Fruit fly (Drosophila melanogaster) whole organism, pupa: ENCODE results near the gene Peritrophin-15b.

Experiments
- CG10348 ChIP-seq: fragments of 200-800 bp; sonication (Bioruptor generic); IDR thresholded peaks from 2 replicates; pipeline ENCODE4 v1.3.6; 2022; ENCODE audit warnings: missing biosample characterization, missing genetic modification characterization
- CG12605 ChIP-seq: fragments of 200-800 bp; sonication (Bioruptor generic); IDR thresholded peaks from 2 replicates; pipeline ENCODE4 v1.3.6; 2022; ENCODE audit warnings: missing biosample characterization, missing genetic modification characterization
- CG13204 ChIP-seq: fragments of 200-800 bp; sonication (Bioruptor generic); optimal IDR thresholded peaks from 2 replicates; lab custom pipeline; 2018; ENCODE audit warnings: missing biosample characterization, mild to moderate bottlenecking, missing genetic modification characterization, moderate library complexity
- CG15710 ChIP-seq: fragments of 200-800 bp; sonication (Bioruptor generic); optimal IDR thresholded peaks from 2 replicates; lab custom pipeline; 2018; ENCODE audit warnings: missing biosample characterization, mild to moderate bottlenecking, missing genetic modification characterization, moderate library complexity
- CG17806 ChIP-seq: fragments of 200-800 bp; sonication (Bioruptor generic); optimal IDR thresholded peaks from 2 replicates; lab custom pipeline; 2018; ENCODE audit warnings: missing biosample characterization, mild to moderate bottlenecking, missing genetic modification characterization, moderate library complexity
- CG32121 ChIP-seq: fragments of 200-800 bp; sonication (Bioruptor generic); IDR thresholded peaks from 2 replicates; pipeline ENCODE4 v1.3.6; 2022; ENCODE audit warnings: missing biosample characterization, missing genetic modification characterization
- CG34367 ChIP-seq: fragments of 200-800 bp; sonication (Bioruptor generic); optimal IDR thresholded peaks from 2 replicates; lab custom pipeline; 2018; ENCODE audit warnings: missing biosample characterization, mild to moderate bottlenecking, missing genetic modification characterization
- CG4496 ChIP-seq: fragments of 200-800 bp; sonication (Bioruptor generic); IDR thresholded peaks from 3 replicates; pipeline ENCODE4 v1.3.6; 2022; ENCODE audit warnings: missing biosample characterization, missing genetic modification characterization
- CG8159 ChIP-seq: fragments of 200-800 bp; sonication (Bioruptor generic); optimal IDR thresholded peaks from 3 replicates; lab custom pipeline; 2018; ENCODE audit warnings: missing biosample characterization, mild to moderate bottlenecking, missing genetic modification characterization, moderate library complexity
- CG8301 ChIP-seq: fragments of 200-800 bp; sonication (Bioruptor generic); optimal IDR thresholded peaks from 2 replicates; lab custom pipeline; 2018; ENCODE audit warnings: missing biosample characterization, mild to moderate bottlenecking, missing genetic modification characterization
- CG9948 ChIP-seq: fragments of 200-800 bp; sonication (Bioruptor generic); optimal IDR thresholded peaks from 2 replicates; lab custom pipeline; 2018; ENCODE audit warnings: missing biosample characterization, mild to moderate bottlenecking, missing genetic modification characterization, moderate library complexity
- D1 ChIP-seq: fragments of 200-800 bp; sonication (Bioruptor generic); optimal IDR thresholded peaks from 2 replicates; lab custom pipeline; 2018; ENCODE audit warnings: missing biosample characterization, mild to moderate bottlenecking, missing genetic modification characterization, moderate library complexity
- EcR ChIP-seq: fragments of 200-800 bp; sonication (Bioruptor generic); optimal IDR thresholded peaks from 3 replicates; lab custom pipeline; 2019; ENCODE audit warnings: missing biosample characterization, missing genetic modification characterization, mild to moderate bottlenecking, moderate library complexity, missing genetic modification reagents
- Ets98B ChIP-seq: fragments of 200-800 bp; sonication (Bioruptor generic); IDR thresholded peaks from 2 replicates; pipeline ENCODE4 v1.3.6; 2022; ENCODE audit warnings: missing biosample characterization, missing genetic modification characterization
- Pif1A ChIP-seq: fragments of 200-800 bp; sonication (Bioruptor generic); optimal IDR thresholded peaks from 3 replicates; lab custom pipeline; 2016; ENCODE audit warnings: missing biosample characterization, missing genetic modification characterization
- Pif1B ChIP-seq: fragments of 200-800 bp; sonication (Bioruptor generic); optimal IDR thresholded peaks from 3 replicates; lab custom pipeline; 2016; ENCODE audit warnings: missing biosample characterization, missing genetic modification characterization
- Snoo ChIP-seq: fragments of 200-800 bp; sonication (Bioruptor generic); optimal IDR thresholded peaks from 3 replicates; lab custom pipeline; 2017; ENCODE audit warnings: missing biosample characterization, mild to moderate bottlenecking, missing genetic modification characterization, inconsistent platforms
- fd96Ca ChIP-seq: fragments of 200-800 bp; sonication (Bioruptor generic); IDR thresholded peaks from 3 replicates; pipeline ENCODE4 v1.3.6; 2022; ENCODE audit warnings: missing biosample characterization, missing genetic modification characterization
- gl ChIP-seq: fragments of 200-800 bp; sonication (Bioruptor generic); optimal IDR thresholded peaks from 2 replicates; lab custom pipeline; 2018; ENCODE audit warnings: missing biosample characterization, mild to moderate bottlenecking, missing genetic modification characterization
- rn ChIP-seq: fragments of 200-800 bp; sonication (Bioruptor generic); IDR thresholded peaks from 2 replicates; pipeline ENCODE4 v1.3.6; 2022; ENCODE audit warnings: missing biosample characterization, missing genetic modification characterization

Peritrophin-15b gene

dm6 chr2L:8351864-8352263 is 42.9 kb downstream of the Peritrophin-15b start, which contains the start of gene Mur29B:
TSS of gene Mur29B (plus strand) at chr2L:8352187.
- no peak for TF ChIP-seq rn (GFP tag; lab: Robert Waterston, UW)
- TF ChIP-seq CG8159 (tag; lab: Kevin White, UChicago) = no peak
- no peak for TF ChIP-seq CG12605 (GFP tag; lab: Robert Waterston, UW)
- no peak for TF ChIP-seq Ets98B (GFP tag; lab: Robert Waterston, UW)
- no peak for TF ChIP-seq fd96Ca (GFP tag; lab: Robert Waterston, UW)
- no peak for TF ChIP-seq CG9948
- no peak for TF ChIP-seq CG15710 (tag; lab: Kevin White, UChicago)
- no peak for TF ChIP-seq CG10348 (GFP tag; lab: Robert Waterston, UW)
- TF ChIP-seq CG4496 (GFP tag; lab: Robert Waterston, UW) = no peak
- no peak for TF ChIP-seq CG34367 (tag; lab: Kevin White, UChicago)
- no peak for TF ChIP-seq Snoo (tag; lab: Kevin White, UChicago)
- TF ChIP-seq Pif1A = no peak
- no peak for TF ChIP-seq CG17806 (tag; lab: Kevin White, UChicago)
- no peak for TF ChIP-seq CG32121

- TF ChIP-seq CG34367 (tag; lab: Kevin White, UChicago) (no peak), CG13204 (GFP tag; lab: Kevin White, UChicago) (no peak), CG32121 (no peak)
These were observed 43.4 kb downstream of the Peritrophin-15b start for dm6 chr2L:8351333-8351732.

- TF ChIP-seq EcR (GFP tag; lab: Kevin White, UChicago) (no peak), rn (GFP tag; lab: Robert Waterston, UW) (no peak), CG12605 (GFP tag; lab: Robert Waterston, UW) (no peak)
These were observed 44.1 kb downstream of the Peritrophin-15b start for dm6 chr2L:8350560-8351171.

dm6 chr2L:8346260-8346659 is 48.5 kb downstream of the Peritrophin-15b start, which contains the start of gene CG7778:
TSS of gene CG7778 (plus strand) at chr2L:8346620.
- no peak for TF ChIP-seq fd96Ca (GFP tag; lab: Robert Waterston, UW)
- TF ChIP-seq Pif1B (GFP tag; lab: Kevin White, UChicago) = no peak
- no peak for TF ChIP-seq rn (GFP tag; lab: Robert Waterston, UW)
- TF ChIP-seq gl (tag; lab: Kevin White, UChicago) = no peak
- no peak for TF ChIP-seq CG4496 (GFP tag; lab: Robert Waterston, UW)
- TF ChIP-seq EcR (GFP tag; lab: Kevin White, UChicago) = no peak
- no peak for TF ChIP-seq CG10348 (GFP tag; lab: Robert Waterston, UW)
- TF ChIP-seq Ets98B (GFP tag; lab: Robert Waterston, UW) = no peak
- TF ChIP-seq D1 (tag; lab: Kevin White, UChicago) = no peak
- no peak for TF ChIP-seq CG34367 (tag; lab: Kevin White, UChicago)
- TF ChIP-seq Snoo (tag; lab: Kevin White, UChicago) = no peak
- no peak for TF ChIP-seq CG8301 (tag; lab: Kevin White, UChicago)
- TF ChIP-seq CG12605 (GFP tag; lab: Robert Waterston, UW) = no peak
- no peak for TF ChIP-seq Pif1A

dm6 chr2L:8344536-8344935 is 50.2 kb downstream of the Peritrophin-15b start:
- TF ChIP-seq CG32121 (no peak), CG8159 (tag; lab: Kevin White, UChicago) (no peak)
